Fruit fly (Drosophila melanogaster): Measurements from ENCODE around the gene Nepl17.

Gene Nepl17

DNA sequence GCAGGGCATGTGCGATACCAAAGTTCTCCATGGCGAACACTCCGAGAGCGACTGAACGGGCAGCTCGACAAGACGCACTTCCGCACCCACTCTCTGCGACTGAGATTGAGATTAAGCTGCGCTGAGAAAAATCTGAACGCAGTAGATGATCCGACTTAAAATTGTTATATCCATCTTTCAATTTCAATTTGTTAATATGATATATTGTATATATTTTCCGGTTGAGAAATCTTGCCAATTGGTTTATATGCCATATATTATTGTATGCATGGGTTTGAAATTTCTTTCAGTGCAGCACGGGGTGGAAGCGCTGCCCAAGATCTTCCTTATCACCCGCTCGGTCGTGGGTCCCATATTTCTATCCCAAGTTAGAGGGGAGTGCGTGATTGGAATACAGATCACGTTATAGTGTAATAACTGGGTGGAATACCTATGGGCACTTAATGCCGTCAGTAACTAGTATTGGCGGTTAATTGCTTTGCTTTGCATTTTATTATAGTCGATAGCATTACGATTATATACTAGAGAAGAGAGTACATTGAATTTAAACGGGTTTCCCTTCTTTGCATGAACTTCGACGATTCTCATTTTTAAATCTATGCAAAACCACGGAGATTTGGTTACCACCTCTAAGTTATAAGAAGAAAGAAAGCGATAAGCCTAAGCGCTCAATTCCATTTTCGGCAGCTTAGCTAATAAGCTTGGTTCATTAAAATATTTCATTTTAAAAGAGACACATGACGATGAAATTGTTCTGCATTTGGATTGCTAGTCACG is 7.5 kb downstream of the Nepl17 start, which contains the start of the genes Nepl19 and Nepl20 (continued):
- TF ChIP-seq scrt (GFP tag; optimal IDR thresholded peaks at IDR 0.05) (peak; percentile 77), lov (optimal IDR thresholded peaks at IDR 0.05) (no peak), lov (GFP tag; IDR thresholded peaks at IDR 0.05) (peak; percentile 72; the same call in 1 of the 3 replicates), CTCF (GFP tag; optimal IDR thresholded peaks at IDR 0.05) (no peak), CG4730 (GFP tag; IDR thresholded peaks at IDR 0.05) (peak; percentile 79), CG17186 (GFP tag; optimal IDR thresholded peaks at IDR 0.05) (no peak), CG13894 (tag; optimal IDR thresholded peaks at IDR 0.05) (no peak), gsb (GFP tag; IDR thresholded peaks at IDR 0.05) (peak; percentile 78), MESR4 (GFP tag; optimal IDR thresholded peaks at IDR 0.05) (peak; percentile 13), fu2 (GFP tag; optimal IDR thresholded peaks at IDR 0.05) (peak; percentile 23), CG8089 (GFP tag; optimal IDR thresholded peaks at IDR 0.05) (no peak), kni (GFP tag; optimal IDR thresholded peaks at IDR 0.05) (no peak), prd (optimal IDR thresholded peaks at IDR 0.05) (no peak), prd (GFP tag; IDR thresholded peaks at IDR 0.05) (peak; percentile 88), CG18619 (GFP tag; optimal IDR thresholded peaks at IDR 0.05) (peak; percentile 64), Aef1 (GFP tag; IDR thresholded peaks at IDR 0.05) (peak; percentile 56; the same call in 2 of the 3 replicates), ttk (GFP tag; IDR thresholded peaks at IDR 0.05) (peak; percentile 73), crp (GFP tag; optimal IDR thresholded peaks at IDR 0.05) (peak in 1 of 2 experiments; percentile 9), Gsc (GFP tag; IDR thresholded peaks at IDR 0.05) (peak; percentile 49), CG10431 (GFP tag; optimal IDR thresholded peaks at IDR 0.05) (no peak), CG14965 (GFP tag; optimal IDR thresholded peaks at IDR 0.05; ENCODE audit: borderline replicate concordance) (no peak), Lpt (GFP tag; optimal IDR thresholded peaks at IDR 0.05) (no peak), yki (optimal IDR thresholded peaks at IDR 0.05) (no peak), esg (GFP tag; conservative IDR thresholded peaks at IDR 0.05) (peak; percentile 68), amos (GFP tag; IDR thresholded peaks at IDR 0.05; ENCODE audit: partially characterized antibody) (no peak), GATAe (GFP tag; conservative IDR thresholded peaks at IDR 0.05) (peak; percentile 30; the same call in 1 of the 2 replicates), luna (GFP tag; optimal IDR thresholded peaks at IDR 0.05) (no peak), NfI (GFP tag; optimal IDR thresholded peaks at IDR 0.05) (peak; percentile 51), run (tag; optimal IDR thresholded peaks at IDR 0.05) (peak; percentile 37), bsh (GFP tag; optimal IDR thresholded peaks at IDR 0.05) (peak in 1 of 2 experiments; percentile 85), pum (GFP tag; optimal IDR thresholded peaks at IDR 0.05) (peak; percentile 59), zfh2 (GFP tag; optimal IDR thresholded peaks at IDR 0.05) (peak; percentile 44), C15 (GFP tag; IDR thresholded peaks at IDR 0.05) (0 out of 3 replicates have a peak, but pooled peaks have one; percentile 26), Dek (tag; optimal IDR thresholded peaks at IDR 0.05) (peak; percentile 67), Rx (GFP tag; IDR thresholded peaks at IDR 0.05) (peak; percentile 64), Bdp1 (GFP tag; optimal IDR thresholded peaks at IDR 0.05) (peak; percentile 8), toy (GFP tag; IDR thresholded peaks at IDR 0.05) (peak; percentile 41; the same call in 1 of the 2 replicates), Ets97D (GFP tag; optimal IDR thresholded peaks at IDR 0.05) (peak; percentile 7), CG7372 (GFP tag; IDR thresholded peaks at IDR 0.05) (peak; percentile 80), CG33213 (GFP tag; optimal IDR thresholded peaks at IDR 0.05) (no peak), gsb-n (tag; optimal IDR thresholded peaks at IDR 0.05) (peak; percentile 66), lmd (GFP tag; IDR thresholded peaks at IDR 0.05) (peak; percentile 86), BEAF-32 (GFP tag; optimal IDR thresholded peaks at IDR 0.05) (peak; percentile 52), pnt (GFP tag; optimal IDR thresholded peaks at IDR 0.05) (peak; percentile 29), maf-S (GFP tag; optimal IDR thresholded peaks at IDR 0.05) (no peak), CG12299 (tag; optimal IDR thresholded peaks at IDR 0.05) (peak; percentile 68), CG43689 (GFP tag; IDR thresholded peaks at IDR 0.05) (peak; percentile 28; the same call in 1 of the 2 replicates), fd64A (GFP tag; optimal IDR thresholded peaks at IDR 0.05) (peak; percentile 50), rib (GFP tag; IDR thresholded peaks at IDR 0.05) (no peak), CG14710 (tag; optimal IDR thresholded peaks at IDR 0.05) (peak; percentile 69), crol (GFP tag; IDR thresholded peaks at IDR 0.05) (peak; percentile 44)
